Fruit fly (Drosophila melanogaster) whole organism: ENCODE results near the gene CG8641.

Experiments used
- Dll ChIP-seq: fragments of >200 bp; optimal IDR thresholded peaks from 2 replicates; lab custom pipeline; 2017
- pan ChIP-seq: fragments of >200 bp; optimal IDR thresholded peaks from 2 replicates; lab custom pipeline; 2017
- psq ChIP-seq: fragments of >200 bp; optimal IDR thresholded peaks from 2 replicates; lab custom pipeline; 2017
- usp ChIP-seq: fragments of >200 bp; optimal IDR thresholded peaks from 2 replicates; lab custom pipeline; 2017; ENCODE audit warnings: missing biosample characterization, missing genetic modification characterization, mixed read lengths

dm6 chr3L:7088687-7089086 is 11.4 kb upstream of the CG8641 start, which contains the start of gene Cpr65Eb:
- no peak for TF ChIP-seq usp (GFP tag; lab: Kevin White, UChicago)
- TF ChIP-seq psq (lab: Kevin White, UChicago): no peak
- TF ChIP-seq pan: no peak
- no peak for TF ChIP-seq Dll
